Worm (Caenorhabditis elegans) whole organism, L4/young adult: ENCODE results near the gene F09C6.14.

ENCODE experiments used
- W03F9.2 ChIP-seq: fragments of 150-350 bp; optimal IDR thresholded peaks from 2 replicates; lab custom pipeline; 2014; ENCODE audit warnings: missing biosample characterization, missing genetic modification characterization
- dao-5 ChIP-seq: sonication (generic microtip); optimal IDR thresholded peaks from 2 replicates; lab custom pipeline; 2016; ENCODE audit warnings: missing genotype, missing genetic modification characterization, moderate library complexity, missing compliant biosample characterization
- him-1 ChIP-seq: sonication (generic microtip); optimal IDR thresholded peaks from 2 replicates; lab custom pipeline; 2016; ENCODE audit warnings: missing genotype, missing genetic modification reagents, missing genetic modification characterization, missing compliant biosample characterization

- TF ChIP-seq him-1 (tag; lab: Kevin White, UChicago) (no peak), W03F9.2 (no peak), dao-5 (tag; lab: Kevin White, UChicago) (no peak)
Measured at ce11 chrV:16909871-16910270, 29.1 kb downstream of the F09C6.14 start, which contains the start of gene F09C6.16.
